Fruit fly (Drosophila melanogaster): ENCODE results near the gene CG7606.

The CG7606 gene

dm6 chr3R:17583658-17584460 lies 12.5 kb upstream of the CG7606 start:
- TF ChIP-seq rgr (GFP tag; optimal IDR thresholded peaks at IDR 0.05) (peak; percentile 23), N (GFP tag; optimal IDR thresholded peaks at IDR 0.05) (no peak), dsf (GFP tag; optimal IDR thresholded peaks at IDR 0.05; ENCODE audit: borderline replicate concordance) (no peak), h (GFP tag; optimal IDR thresholded peaks at IDR 0.05) (peak; percentile 44), sage (GFP tag; optimal IDR thresholded peaks at IDR 0.05) (no peak), usp (GFP tag; optimal IDR thresholded peaks at IDR 0.05) (no peak), OdsH (GFP tag; optimal IDR thresholded peaks at IDR 0.05) (peak; percentile 22), GATAd (GFP tag; optimal IDR thresholded peaks at IDR 0.05) (no peak), lola (GFP tag; optimal IDR thresholded peaks at IDR 0.05) (no peak), sv (GFP tag; optimal IDR thresholded peaks at IDR 0.05) (no peak), Vsx2 (GFP tag; optimal IDR thresholded peaks at IDR 0.05; ENCODE audit: partially characterized antibody) (no peak), foxo (GFP tag; optimal IDR thresholded peaks at IDR 0.05) (peak in 1 of 2 experiments; percentile 57), dl (GFP tag; optimal IDR thresholded peaks at IDR 0.05; ENCODE audit: insufficient read depth in 1 of 2, partially characterized antibody in 2 of 2) (no peak), br (GFP tag; optimal IDR thresholded peaks at IDR 0.05) (peak; percentile 12), CG9705 (GFP tag; optimal IDR thresholded peaks at IDR 0.05) (no peak), brk (GFP tag; optimal IDR thresholded peaks at IDR 0.05) (no peak), pan (optimal IDR thresholded peaks at IDR 0.05) (no peak), HLH106 (tag; optimal IDR thresholded peaks at IDR 0.05) (peak; percentile 53), Jra (GFP tag; optimal IDR thresholded peaks at IDR 0.05) (no peak), psq (GFP tag; optimal IDR thresholded peaks at IDR 0.05) (no peak), tai (GFP tag; optimal IDR thresholded peaks at IDR 0.05) (no peak), Sp1 (GFP tag; optimal IDR thresholded peaks at IDR 0.05) (peak; percentile 52), CrebA (GFP tag; optimal IDR thresholded peaks at IDR 0.05; ENCODE audit: borderline replicate concordance) (no peak), Myc (optimal IDR thresholded peaks at IDR 0.05) (no peak), ey (GFP tag; optimal IDR thresholded peaks at IDR 0.05) (peak; percentile 29), fru (GFP tag; optimal IDR thresholded peaks at IDR 0.05) (peak; percentile 40), Mio (GFP tag; optimal IDR thresholded peaks at IDR 0.05) (no peak), Rel (GFP tag; optimal IDR thresholded peaks at IDR 0.05) (no peak), Rel (tag; optimal IDR thresholded peaks at IDR 0.05) (no peak), Dfd (GFP tag; optimal IDR thresholded peaks at IDR 0.05) (peak; percentile 23), woc (GFP tag; optimal IDR thresholded peaks at IDR 0.05) (no peak), CG32264 (GFP tag; optimal IDR thresholded peaks at IDR 0.05) (no peak)

- TF ChIP-seq Dif (GFP tag; optimal IDR thresholded peaks at IDR 0.05; ENCODE audit: partially characterized antibody) (no peak), Rel (GFP tag; optimal IDR thresholded peaks at IDR 0.05) (no peak), Rel (tag; optimal IDR thresholded peaks at IDR 0.05) (no peak), Myc (optimal IDR thresholded peaks at IDR 0.05) (no peak), Mio (GFP tag; optimal IDR thresholded peaks at IDR 0.05) (no peak), ey (GFP tag; optimal IDR thresholded peaks at IDR 0.05) (no peak), pan (optimal IDR thresholded peaks at IDR 0.05) (no peak), usp (GFP tag; optimal IDR thresholded peaks at IDR 0.05) (no peak), Dfd (GFP tag; optimal IDR thresholded peaks at IDR 0.05) (no peak), Hr83 (GFP tag; optimal IDR thresholded peaks at IDR 0.05; ENCODE audit: poor library complexity, severe bottlenecking) (no peak), woc (GFP tag; optimal IDR thresholded peaks at IDR 0.05) (no peak), dsf (GFP tag; optimal IDR thresholded peaks at IDR 0.05; ENCODE audit: borderline replicate concordance) (no peak), CrebA (GFP tag; optimal IDR thresholded peaks at IDR 0.05; ENCODE audit: borderline replicate concordance) (no peak), sv (GFP tag; optimal IDR thresholded peaks at IDR 0.05) (no peak), dmrt93B (GFP tag; optimal IDR thresholded peaks at IDR 0.05) (no peak), HLH106 (tag; optimal IDR thresholded peaks at IDR 0.05) (no peak), psq (GFP tag; optimal IDR thresholded peaks at IDR 0.05) (no peak), brk (GFP tag; optimal IDR thresholded peaks at IDR 0.05) (no peak)
Observed at dm6 chr3R:17588805-17589204, 7.5 kb upstream of the CG7606 start.

dm6 chr3R:17591831-17592230 lies 4.5 kb upstream of the CG7606 start:
- TF ChIP-seq Mio (GFP tag; optimal IDR thresholded peaks at IDR 0.05): no peak
- no peak for TF ChIP-seq dsf (GFP tag; optimal IDR thresholded peaks at IDR 0.05; ENCODE audit: borderline replicate concordance)
- TF ChIP-seq OdsH (GFP tag; optimal IDR thresholded peaks at IDR 0.05): no peak
- TF ChIP-seq brk (GFP tag; optimal IDR thresholded peaks at IDR 0.05): no peak
- TF ChIP-seq sv (GFP tag; optimal IDR thresholded peaks at IDR 0.05): no peak
- no peak for TF ChIP-seq CG9705 (GFP tag; optimal IDR thresholded peaks at IDR 0.05)
